Worm (Caenorhabditis elegans) whole organism, late embryonic: Measurements from ENCODE around the gene idpp-5.

Experiments
- F13H6.1 ChIP-seq: sonication (generic microtip); optimal IDR thresholded peaks from 2 replicates; lab custom pipeline; 2016; ENCODE audit warnings: missing genetic modification characterization, missing compliant biosample characterization
- K02D7.2 ChIP-seq: sonication (generic microtip); optimal IDR thresholded peaks from 2 replicates; lab custom pipeline; 2017; ENCODE audit warnings: mild to moderate bottlenecking, missing genetic modification characterization, missing compliant biosample characterization
- ceh-22 ChIP-seq: sonication (generic microtip); optimal IDR thresholded peaks from 2 replicates; lab custom pipeline; 2017; ENCODE audit warnings: missing biosample characterization, missing genetic modification characterization
- ceh-34 ChIP-seq: sonication (generic microtip); optimal IDR thresholded peaks from 2 replicates; lab custom pipeline; 2016; ENCODE audit warnings: mild to moderate bottlenecking, missing genetic modification characterization, missing compliant biosample characterization
- dve-1 ChIP-seq: sonication (generic microtip); optimal IDR thresholded peaks from 2 replicates; lab custom pipeline; 2017; ENCODE audit warnings: antibody characterized with exemption, mild to moderate bottlenecking, missing genetic modification characterization, missing compliant biosample characterization
- elt-4 ChIP-seq: sonication (generic microtip); optimal IDR thresholded peaks from 2 replicates; lab custom pipeline; 2016; ENCODE audit warnings: missing genetic modification characterization, missing compliant biosample characterization
- hlh-8 ChIP-seq: sonication (generic microtip); optimal IDR thresholded peaks from 2 replicates; lab custom pipeline; 2016; ENCODE audit warnings: missing genotype, missing genetic modification characterization, missing compliant biosample characterization
- nhr-11 ChIP-seq: fragments of 150-350 bp; optimal IDR thresholded peaks from 2 replicates; lab custom pipeline; 2014; ENCODE audit warnings: missing biosample characterization, missing genetic modification characterization
- nhr-232 ChIP-seq: sonication (generic microtip); optimal IDR thresholded peaks from 2 replicates; lab custom pipeline; 2016; ENCODE audit warnings: missing genetic modification characterization, missing compliant biosample characterization
- pqm-1 ChIP-seq: sonication (generic microtip); optimal IDR thresholded peaks from 2 replicates; lab custom pipeline; 2016; ENCODE audit warnings: missing genetic modification characterization, missing compliant biosample characterization
- sox-4 ChIP-seq: sonication (generic microtip); optimal IDR thresholded peaks from 2 replicates; lab custom pipeline; 2017; ENCODE audit warnings: mild to moderate bottlenecking, missing genetic modification characterization, inconsistent platforms, missing compliant biosample characterization
- tbx-2 ChIP-seq: sonication (generic microtip); optimal IDR thresholded peaks from 2 replicates; lab custom pipeline; 2016; ENCODE audit warnings: missing genetic modification characterization, missing compliant biosample characterization
- unc-86 ChIP-seq: sonication (generic microtip); optimal IDR thresholded peaks from 2 replicates; lab custom pipeline; 2016; ENCODE audit warnings: missing genetic modification characterization, missing compliant biosample characterization

ce11 chrX:3752443-3752842 is 40.2 kb downstream of the idpp-5 start:
- no peak for TF ChIP-seq K02D7.2 (tag; lab: Kevin White, UChicago)
- TF ChIP-seq tbx-2 (tag; lab: Kevin White, UChicago): no peak
- TF ChIP-seq ceh-34: no peak
- TF ChIP-seq dve-1 (tag; lab: Kevin White, UChicago): no peak
- no peak for TF ChIP-seq ceh-22 (tag; lab: Kevin White, UChicago)
- no peak for TF ChIP-seq F13H6.1 (tag; lab: Kevin White, UChicago)
- TF ChIP-seq unc-86 (tag; lab: Kevin White, UChicago): no peak
- no peak for TF ChIP-seq hlh-8 (tag; lab: Kevin White, UChicago)
- no peak for TF ChIP-seq nhr-11 (tag; lab: Kevin White, UChicago)
- TF ChIP-seq nhr-232: no peak
- TF ChIP-seq sox-4 (tag; lab: Kevin White, UChicago): no peak
- no peak for TF ChIP-seq pqm-1 (tag; lab: Kevin White, UChicago)
- no peak for TF ChIP-seq elt-4
